Worm (Caenorhabditis elegans): ENCODE data around the gene npr-38.

Gene npr-38

ce11 chrX:6360658-6361057 is 49.2 kb downstream of the npr-38 start, which contains the start of gene C03B1.14:
C03B1.14 (minus strand) TSS chrX:6360758.
- TF ChIP-seq sup-37 (GFP tag; optimal IDR thresholded peaks at IDR 0.05): no peak
